Fruit fly (Drosophila melanogaster): ENCODE data around the gene CG42816.

DNA sequence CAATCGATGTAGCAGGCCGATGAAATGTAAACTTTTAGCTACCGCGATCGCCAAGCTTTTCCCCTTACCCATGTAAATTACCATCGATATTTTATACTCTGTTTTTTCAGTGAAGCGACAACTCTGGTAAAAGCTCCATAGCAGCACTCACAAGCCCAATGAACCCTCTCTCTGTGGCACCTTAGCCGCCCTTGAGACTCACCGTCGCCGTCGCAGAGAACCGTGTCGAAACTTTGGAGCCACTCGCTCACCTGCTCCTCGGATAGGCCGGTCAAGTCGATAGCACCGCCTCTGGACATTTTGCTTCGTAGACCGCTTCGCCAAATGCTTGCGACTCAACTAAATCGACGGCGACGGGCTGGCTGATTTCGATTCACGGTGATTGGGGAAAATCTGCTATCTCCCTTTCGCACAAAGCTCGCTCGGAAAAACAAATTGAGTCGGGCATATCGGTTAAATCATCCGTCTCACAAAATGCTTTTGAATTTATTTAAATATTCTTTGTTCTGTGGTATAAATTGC, 43.8 kb upstream of the CG42816 start, which contains the start of gene CG5577:
- TF ChIP-seq foxo (GFP tag; optimal IDR thresholded peaks at IDR 0.05) (no peak), pan (optimal IDR thresholded peaks at IDR 0.05) (no peak), brk (GFP tag; optimal IDR thresholded peaks at IDR 0.05) (no peak), fru (GFP tag; optimal IDR thresholded peaks at IDR 0.05) (peak; percentile 26), dmrt93B (GFP tag; optimal IDR thresholded peaks at IDR 0.05) (no peak), br (GFP tag; optimal IDR thresholded peaks at IDR 0.05) (peak; percentile 10), Dfd (GFP tag; optimal IDR thresholded peaks at IDR 0.05) (no peak), OdsH (GFP tag; optimal IDR thresholded peaks at IDR 0.05) (peak; percentile 5), Hnf4 (GFP tag; optimal IDR thresholded peaks at IDR 0.05) (no peak), Abd-B (GFP tag; optimal IDR thresholded peaks at IDR 0.05) (no peak), usp (GFP tag; optimal IDR thresholded peaks at IDR 0.05) (no peak), psq (GFP tag; optimal IDR thresholded peaks at IDR 0.05) (no peak), N (GFP tag; optimal IDR thresholded peaks at IDR 0.05) (no peak), Myc (optimal IDR thresholded peaks at IDR 0.05) (no peak)

Measured in whole organism, wandering third instar larva.